Fruit fly (Drosophila melanogaster) whole organism, wandering third instar larva: ENCODE results near the gene CG32195.

Source experiments
- Abd-B ChIP-seq: fragments of >200 bp; optimal IDR thresholded peaks from 2 replicates; lab custom pipeline; 2017; ENCODE audit warnings: missing biosample characterization, missing genetic modification characterization
- h ChIP-seq: fragments of 200-800 bp; sonication (Bioruptor generic); optimal IDR thresholded peaks from 3 replicates; lab custom pipeline; 2016; ENCODE audit warnings: missing biosample characterization, mild to moderate bottlenecking, missing genetic modification characterization
- woc ChIP-seq: sonication (Bioruptor generic); optimal IDR thresholded peaks from 2 replicates; lab custom pipeline; 2016; ENCODE audit warnings: missing biosample characterization, mild to moderate bottlenecking, missing genetic modification characterization

dm6 chr3L:18112669-18113068 is at the start of gene CG32195, which contains the start of gene CG7341:
- TF ChIP-seq woc (no peak), h (GFP tag; lab: Kevin White, UChicago) (no peak), Abd-B (GFP tag; lab: Kevin White, UChicago) (no peak)
